Fruit fly (Drosophila melanogaster): ENCODE results near the gene Or85d.

The Or85d gene

DNA sequence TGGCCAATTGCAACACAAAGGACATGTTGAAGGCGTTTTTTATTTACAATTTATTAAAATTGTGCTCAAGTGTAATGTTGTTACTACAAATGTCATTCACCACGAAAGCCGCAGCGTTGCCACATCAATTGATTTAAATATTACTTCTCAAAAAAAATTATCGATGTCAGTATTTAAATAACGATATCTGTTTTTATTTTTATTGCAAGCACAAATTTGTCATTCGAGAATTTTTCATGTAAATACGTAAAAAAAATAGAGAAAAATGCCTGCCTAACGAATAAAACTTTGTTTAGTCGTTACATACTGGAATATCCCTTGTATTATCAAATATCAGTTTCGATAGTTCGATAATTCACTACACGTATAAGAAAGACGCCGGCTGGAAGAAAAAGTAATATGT is 10.1 kb downstream of the Or85d start, which contains the start of the genes mRpS18A and CG31460:
Gene mRpS18A, minus strand, starts transcription at position 110 of the 403 bp plus-strand sequence.
Gene CG31460, plus strand, starts transcription at position 190 of the 403 bp plus-strand sequence.
- TF ChIP-seq CG12768 (GFP tag; optimal IDR thresholded peaks at IDR 0.05): peak; percentile 5
- no peak for TF ChIP-seq cic (GFP tag; optimal IDR thresholded peaks at IDR 0.05)
- TF ChIP-seq CG7101 (tag; optimal IDR thresholded peaks at IDR 0.05): peak; percentile 20
- no peak for TF ChIP-seq Crg-1 (GFP tag; optimal IDR thresholded peaks at IDR 0.05)
- no peak for TF ChIP-seq Clk (GFP tag; optimal IDR thresholded peaks at IDR 0.05)
- no peak for TF ChIP-seq ovo (GFP tag; optimal IDR thresholded peaks at IDR 0.05)
- TF ChIP-seq kay (GFP tag; ENCODE audit: borderline replicate concordance): no peak
- no peak for TF ChIP-seq CG11617 (GFP tag; optimal IDR thresholded peaks at IDR 0.05)
- no peak for TF ChIP-seq CG33017 (tag; optimal IDR thresholded peaks at IDR 0.05)
- TF ChIP-seq toe (GFP tag; optimal IDR thresholded peaks at IDR 0.05): peak; percentile 60
- peak; percentile 40 for TF ChIP-seq bab1 (GFP tag; optimal IDR thresholded peaks at IDR 0.05)
- TF ChIP-seq CG5204 (GFP tag; optimal IDR thresholded peaks at IDR 0.05): no peak
- TF ChIP-seq Mnt (GFP tag; optimal IDR thresholded peaks at IDR 0.05): no peak
- peak; percentile 21 for TF ChIP-seq CG14711 (tag; optimal IDR thresholded peaks at IDR 0.05)

DNA sequence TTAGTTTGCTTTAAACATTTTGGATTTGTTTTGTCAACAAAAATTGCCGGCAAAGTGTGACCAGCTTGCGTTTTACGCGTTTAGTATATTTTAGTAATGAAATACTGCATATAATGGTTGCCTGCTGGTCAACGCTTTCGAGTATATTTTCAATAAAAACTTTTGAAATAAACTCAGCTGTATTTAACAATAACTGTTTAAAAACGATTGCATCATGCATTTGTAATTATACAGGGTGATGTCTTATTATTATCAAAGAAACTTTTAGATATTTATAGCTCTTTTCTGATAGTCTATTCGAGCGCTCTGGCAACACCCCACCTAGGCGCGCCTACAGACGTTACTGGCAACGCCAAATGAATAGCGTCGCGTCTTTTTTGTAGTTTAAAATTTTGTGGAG is 11.4 kb downstream of the Or85d start, which contains the start of gene Cenp-C:
Gene Cenp-C, plus strand, starts transcription at position 332 of the 400 bp plus-strand sequence.
- TF ChIP-seq tj (GFP tag; optimal IDR thresholded peaks at IDR 0.05) (peak; percentile 29), Mnt (GFP tag; optimal IDR thresholded peaks at IDR 0.05) (no peak), Clk (GFP tag; optimal IDR thresholded peaks at IDR 0.05) (no peak), cic (GFP tag; optimal IDR thresholded peaks at IDR 0.05) (no peak), kay (GFP tag; ENCODE audit: borderline replicate concordance) (peak; percentile 7), CG33017 (tag; optimal IDR thresholded peaks at IDR 0.05) (no peak), CG14711 (tag; optimal IDR thresholded peaks at IDR 0.05) (peak; percentile 46), toe (GFP tag; optimal IDR thresholded peaks at IDR 0.05) (peak; percentile 59), ovo (GFP tag; optimal IDR thresholded peaks at IDR 0.05) (no peak), CG7045 (GFP tag; optimal IDR thresholded peaks at IDR 0.05) (no peak), Crg-1 (GFP tag; optimal IDR thresholded peaks at IDR 0.05) (peak; percentile 32), CG12768 (GFP tag; optimal IDR thresholded peaks at IDR 0.05) (no peak), CG11617 (GFP tag; optimal IDR thresholded peaks at IDR 0.05) (no peak), CG5204 (GFP tag; optimal IDR thresholded peaks at IDR 0.05) (no peak), CG1620 (GFP tag; optimal IDR thresholded peaks at IDR 0.05) (no peak), cnc (optimal IDR thresholded peaks at IDR 0.05) (no peak), Hr96 (GFP tag; optimal IDR thresholded peaks at IDR 0.05) (peak; percentile 10), pad (GFP tag; optimal IDR thresholded peaks at IDR 0.05) (no peak), bab1 (GFP tag; optimal IDR thresholded peaks at IDR 0.05) (peak; percentile 20), CG7101 (tag; optimal IDR thresholded peaks at IDR 0.05) (peak; percentile 29)

DNA sequence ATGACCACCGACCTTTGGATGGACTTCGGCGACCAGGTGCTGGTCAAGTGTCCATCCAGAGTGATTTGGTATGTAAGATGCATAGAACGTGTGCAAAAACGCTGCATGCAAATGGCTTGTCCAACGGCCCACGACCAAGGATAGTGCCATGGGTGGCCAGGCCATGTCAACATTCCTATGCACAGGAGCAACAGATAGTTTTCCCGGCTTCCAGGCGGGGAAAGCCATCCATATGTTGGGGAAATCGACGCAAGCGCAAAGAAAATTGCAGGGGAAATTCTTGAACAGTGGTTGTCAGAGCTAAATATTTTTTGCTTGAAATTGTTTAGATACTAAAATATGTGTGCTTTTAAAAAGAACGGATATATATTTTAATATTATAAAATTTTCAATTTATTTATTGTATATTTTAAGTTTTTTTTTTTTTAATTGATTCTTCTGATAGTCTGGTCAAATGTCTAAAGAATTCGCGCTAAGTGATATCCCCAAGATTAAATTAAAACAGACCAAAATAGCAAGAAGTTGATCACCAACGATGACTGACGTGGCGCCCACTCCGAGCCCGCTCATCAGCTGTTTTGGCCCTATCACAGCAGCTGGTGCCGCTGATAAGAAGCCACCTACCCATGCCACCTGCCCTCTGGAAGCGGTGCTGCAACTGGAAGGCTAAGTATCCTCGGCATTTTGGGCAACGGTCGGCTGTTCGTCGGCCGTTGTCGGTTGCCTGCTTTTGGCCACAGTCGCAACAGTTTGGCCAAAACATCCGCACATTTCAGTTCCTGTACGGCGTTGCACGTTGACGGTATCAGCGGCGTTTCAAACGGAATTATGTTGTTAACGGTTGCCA is 25.2 kb downstream of the Or85d start, which contains the start of gene 5-HT2B:
Gene 5-HT2B, plus strand, starts transcription at position 797 of the 847 bp plus-strand sequence.
- no peak for TF ChIP-seq cnc (optimal IDR thresholded peaks at IDR 0.05)
- TF ChIP-seq tj (GFP tag; optimal IDR thresholded peaks at IDR 0.05): no peak
- TF ChIP-seq CG7101 (tag; optimal IDR thresholded peaks at IDR 0.05): peak; percentile 10
- no peak for TF ChIP-seq ovo (GFP tag; optimal IDR thresholded peaks at IDR 0.05)
- no peak for TF ChIP-seq Mnt (GFP tag; optimal IDR thresholded peaks at IDR 0.05)
- no peak for TF ChIP-seq Clk (GFP tag; optimal IDR thresholded peaks at IDR 0.05)
- no peak for TF ChIP-seq cic (GFP tag; optimal IDR thresholded peaks at IDR 0.05)
- TF ChIP-seq Hr96 (GFP tag; optimal IDR thresholded peaks at IDR 0.05): no peak
- peak; percentile 16 for TF ChIP-seq CG14711 (tag; optimal IDR thresholded peaks at IDR 0.05)
- TF ChIP-seq pad (GFP tag; optimal IDR thresholded peaks at IDR 0.05): peak; percentile 91
- peak; percentile 70 for TF ChIP-seq CG7045 (GFP tag; optimal IDR thresholded peaks at IDR 0.05)
- TF ChIP-seq CG33017 (tag; optimal IDR thresholded peaks at IDR 0.05): peak; percentile 49
- TF ChIP-seq CG12768 (GFP tag; optimal IDR thresholded peaks at IDR 0.05): peak; percentile 45
- TF ChIP-seq CG11617 (GFP tag; optimal IDR thresholded peaks at IDR 0.05): peak; percentile 18
- no peak for TF ChIP-seq bab1 (GFP tag; optimal IDR thresholded peaks at IDR 0.05)
- no peak for TF ChIP-seq Crg-1 (GFP tag; optimal IDR thresholded peaks at IDR 0.05)
- TF ChIP-seq toe (GFP tag; optimal IDR thresholded peaks at IDR 0.05): no peak
- TF ChIP-seq kay (GFP tag; ENCODE audit: borderline replicate concordance): no peak
- peak; percentile 19 for TF ChIP-seq CG5204 (GFP tag; optimal IDR thresholded peaks at IDR 0.05)
- no peak for TF ChIP-seq CG1620 (GFP tag; optimal IDR thresholded peaks at IDR 0.05)

DNA sequence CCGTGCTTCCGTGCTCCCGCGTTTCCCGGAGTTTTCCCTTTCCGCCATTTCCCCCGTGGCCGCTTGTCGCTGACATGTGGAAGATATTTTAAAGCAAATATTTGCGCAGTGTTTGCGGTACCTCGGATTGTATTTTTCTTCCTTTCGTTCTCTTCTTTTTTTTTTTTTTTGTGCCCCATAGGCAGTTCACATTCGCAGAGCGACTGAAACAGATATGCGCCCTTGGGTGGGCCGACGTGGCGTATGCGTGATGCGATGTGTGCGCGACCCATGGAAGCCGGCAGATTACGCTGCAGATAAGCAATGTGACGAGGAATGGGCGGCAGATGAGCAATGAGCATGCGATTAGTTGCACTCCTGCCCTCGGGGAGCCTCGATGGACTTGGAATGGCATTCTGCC is 35.5 kb downstream of the Or85d start:
- TF ChIP-seq pad (GFP tag; optimal IDR thresholded peaks at IDR 0.05): no peak
- no peak for TF ChIP-seq CG11617 (GFP tag; optimal IDR thresholded peaks at IDR 0.05)
- no peak for TF ChIP-seq ovo (GFP tag; optimal IDR thresholded peaks at IDR 0.05)
- TF ChIP-seq CG5204 (GFP tag; optimal IDR thresholded peaks at IDR 0.05): no peak

DNA sequence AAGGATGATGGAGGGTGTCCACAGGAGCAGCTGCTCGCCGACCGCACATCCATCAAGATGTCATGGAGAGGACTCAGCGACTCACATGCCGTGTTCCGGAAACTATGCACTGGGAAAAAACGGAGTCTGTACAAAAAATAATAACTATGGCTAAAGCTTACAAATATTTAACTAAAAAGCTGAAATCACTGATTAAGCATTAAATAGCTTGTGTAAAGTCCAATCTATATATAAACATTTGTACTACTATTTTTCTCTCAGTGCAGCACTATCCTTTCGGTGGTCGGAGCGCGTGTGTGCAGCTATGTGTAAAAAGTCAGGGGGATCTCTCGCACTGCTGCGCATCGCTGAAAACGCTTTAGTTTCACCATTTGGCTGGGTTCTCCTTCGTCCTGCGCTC is 43.8 kb downstream of the Or85d start:
- TF ChIP-seq CG5204 (GFP tag; optimal IDR thresholded peaks at IDR 0.05) (peak; percentile 48), toe (GFP tag; optimal IDR thresholded peaks at IDR 0.05) (no peak), kay (GFP tag; ENCODE audit: borderline replicate concordance) (no peak), CG33017 (tag; optimal IDR thresholded peaks at IDR 0.05) (no peak)

Data from whole organism, adult.